Fruit fly (Drosophila melanogaster) whole organism: ENCODE measurements around the gene TotB.

Experiments used
- CG8478 ChIP-seq: fragments of >200 bp; optimal IDR thresholded peaks from 2 replicates; lab custom pipeline; 2018; ENCODE audit warnings: inconsistent platforms
- Dll ChIP-seq: fragments of >200 bp; optimal IDR thresholded peaks from 2 replicates; lab custom pipeline; 2017
- EcR ChIP-seq, 2 experiments: fragments of >200 bp; optimal IDR thresholded peaks; 2 replicates each; lab custom pipeline; 2017; ENCODE audit warnings: missing biosample characterization in 2 of 2, missing genetic modification characterization in 2 of 2, missing genetic modification reagents in 2 of 2
- pan ChIP-seq: fragments of >200 bp; optimal IDR thresholded peaks from 2 replicates; lab custom pipeline; 2017
- psq ChIP-seq: fragments of >200 bp; optimal IDR thresholded peaks from 2 replicates; lab custom pipeline; 2017
- usp ChIP-seq: fragments of >200 bp; optimal IDR thresholded peaks from 2 replicates; lab custom pipeline; 2017; ENCODE audit warnings: missing biosample characterization, missing genetic modification characterization, mixed read lengths

Gene TotB

DNA sequence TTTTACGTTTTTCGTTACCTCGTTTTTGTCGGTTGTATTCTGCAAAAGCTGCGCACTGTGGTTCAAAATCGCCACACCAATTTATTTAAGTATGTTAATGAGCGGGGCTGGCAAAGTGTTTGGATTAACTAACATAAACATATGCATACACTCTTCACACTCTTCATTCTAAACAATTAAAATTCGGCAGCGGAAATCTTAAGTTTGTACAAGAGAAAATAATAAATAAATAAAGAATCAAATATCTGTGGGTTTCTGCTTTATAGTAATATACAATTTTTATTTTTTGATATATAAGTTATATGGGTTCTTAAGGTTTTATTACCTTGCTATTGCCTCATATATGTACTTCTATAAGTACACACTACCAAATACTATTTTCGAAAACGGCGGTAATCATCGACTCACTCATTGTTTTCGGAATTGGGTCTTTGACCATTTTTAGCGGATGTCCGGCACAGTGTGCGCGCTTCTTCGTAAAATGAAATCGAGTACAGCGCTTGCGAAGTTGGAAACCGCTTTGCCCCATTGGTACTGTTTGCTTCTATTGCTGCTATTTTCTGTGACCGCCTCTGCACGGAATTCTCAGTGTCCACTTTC is 37.4 kb upstream of the TotB start:
- no peak for TF ChIP-seq usp (GFP tag; lab: Kevin White, UChicago)
- TF ChIP-seq pan (lab: Kevin White, UChicago): no peak
- TF ChIP-seq psq (lab: Kevin White, UChicago): no peak
- no peak for TF ChIP-seq CG8478 (lab: Kevin White, UChicago)
- TF ChIP-seq EcR (GFP tag; optimal IDR thresholded peaks at IDR 0.05; lab: Kevin White, UChicago): no peak
- no peak for TF ChIP-seq Dll

DNA sequence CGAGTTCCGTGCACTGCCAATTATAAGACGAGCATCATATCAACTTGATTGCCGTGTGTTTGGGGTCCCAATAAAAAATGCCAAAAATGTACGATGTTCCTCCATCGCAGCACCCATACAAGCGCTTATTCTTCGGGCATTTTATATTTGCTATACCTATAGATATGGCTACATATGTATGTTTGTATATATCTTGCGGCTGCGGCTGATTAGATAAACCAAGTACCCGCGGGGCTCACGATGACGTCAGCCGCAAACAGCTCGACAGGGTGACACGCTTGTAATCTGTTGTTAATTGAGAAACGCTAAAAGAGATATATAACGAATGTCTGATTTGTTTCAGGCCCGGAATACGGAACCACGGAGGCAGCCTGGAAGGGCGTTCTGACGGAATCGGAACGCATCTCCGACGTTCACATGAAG is 36.5 kb upstream of the TotB start:
- no peak for TF ChIP-seq pan (lab: Kevin White, UChicago)
- no peak for TF ChIP-seq CG8478 (lab: Kevin White, UChicago)
- no peak for TF ChIP-seq EcR (GFP tag; optimal IDR thresholded peaks at IDR 0.05; lab: Kevin White, UChicago)
- no peak for TF ChIP-seq usp (GFP tag; lab: Kevin White, UChicago)
- TF ChIP-seq Dll: no peak
- TF ChIP-seq psq (lab: Kevin White, UChicago): no peak

DNA sequence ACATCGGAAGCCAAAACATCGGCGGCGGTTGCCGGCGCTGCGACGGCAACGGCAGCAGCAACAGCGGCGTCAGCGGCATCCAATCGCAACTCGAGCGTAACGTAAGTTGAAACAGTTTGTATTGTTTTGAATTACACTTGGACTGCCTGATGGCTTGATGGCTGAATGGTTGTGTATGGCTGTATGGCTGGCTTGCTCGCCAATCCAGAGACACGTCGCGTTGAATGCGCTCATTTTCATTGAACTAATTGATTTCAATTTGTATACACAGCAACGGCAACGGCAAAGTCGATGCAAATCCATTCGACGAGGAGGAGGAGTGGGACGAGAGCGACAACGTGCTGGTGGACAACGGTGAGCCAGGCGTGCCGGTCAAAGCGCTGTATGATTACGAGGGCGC is 35.0 kb upstream of the TotB start:
- TF ChIP-seq EcR (GFP tag; optimal IDR thresholded peaks at IDR 0.05; lab: Kevin White, UChicago) (no peak), Dll (no peak), pan (lab: Kevin White, UChicago) (no peak), usp (GFP tag; lab: Kevin White, UChicago) (no peak), psq (lab: Kevin White, UChicago) (no peak), CG8478 (lab: Kevin White, UChicago) (no peak)

DNA sequence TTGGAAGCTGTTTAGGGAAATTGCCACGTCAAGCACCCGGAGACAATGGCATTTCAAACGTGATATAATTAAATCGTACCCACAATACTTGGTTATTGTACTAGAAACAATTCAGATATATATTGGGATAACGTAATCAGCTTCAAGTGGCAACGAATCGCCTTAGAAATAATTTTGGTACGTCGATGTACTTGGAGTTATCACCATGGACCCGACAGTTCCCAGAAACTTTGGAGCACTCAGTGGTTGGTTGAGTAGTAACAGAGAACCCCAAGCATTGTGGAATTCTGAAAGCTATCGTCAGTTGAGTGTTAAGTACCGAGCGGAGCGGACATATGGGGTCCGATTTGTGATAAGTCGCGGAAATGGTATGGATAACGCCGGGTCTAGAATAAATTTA is 31.9 kb upstream of the TotB start, which contains the start of gene CG15695:
CG15695 (plus strand) TSS at position 301 of the 400 bp plus-strand sequence.
- no peak for TF ChIP-seq usp (GFP tag; lab: Kevin White, UChicago)
- no peak for TF ChIP-seq pan (lab: Kevin White, UChicago)
- TF ChIP-seq Dll: no peak
- TF ChIP-seq EcR (GFP tag; optimal IDR thresholded peaks at IDR 0.05; lab: Kevin White, UChicago): no peak
- no peak for TF ChIP-seq psq (lab: Kevin White, UChicago)
- TF ChIP-seq CG8478 (lab: Kevin White, UChicago): no peak

DNA sequence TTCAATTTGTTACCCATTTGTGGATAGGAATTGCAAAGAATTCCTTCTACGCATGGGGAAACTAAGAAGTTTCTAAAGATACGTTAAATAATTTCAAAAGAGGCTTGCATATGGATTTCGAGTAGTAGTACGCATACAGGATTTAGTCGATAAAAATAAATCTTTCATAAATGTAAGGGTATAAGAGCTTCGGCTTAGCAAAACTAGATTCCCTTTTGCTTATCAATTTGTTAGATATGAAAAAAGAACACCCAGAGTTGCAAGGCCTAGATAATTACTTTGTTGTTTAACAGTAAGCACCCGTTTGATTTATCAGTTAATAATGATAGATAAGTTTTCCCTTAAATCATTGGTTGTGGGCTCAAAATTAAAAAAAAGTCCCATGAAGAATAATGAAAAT is 28.2 kb upstream of the TotB start:
- TF ChIP-seq psq (lab: Kevin White, UChicago) (no peak), pan (lab: Kevin White, UChicago) (no peak), Dll (no peak), EcR (GFP tag; optimal IDR thresholded peaks at IDR 0.05; lab: Kevin White, UChicago) (no peak), CG8478 (lab: Kevin White, UChicago) (no peak), usp (GFP tag; lab: Kevin White, UChicago) (no peak)

DNA sequence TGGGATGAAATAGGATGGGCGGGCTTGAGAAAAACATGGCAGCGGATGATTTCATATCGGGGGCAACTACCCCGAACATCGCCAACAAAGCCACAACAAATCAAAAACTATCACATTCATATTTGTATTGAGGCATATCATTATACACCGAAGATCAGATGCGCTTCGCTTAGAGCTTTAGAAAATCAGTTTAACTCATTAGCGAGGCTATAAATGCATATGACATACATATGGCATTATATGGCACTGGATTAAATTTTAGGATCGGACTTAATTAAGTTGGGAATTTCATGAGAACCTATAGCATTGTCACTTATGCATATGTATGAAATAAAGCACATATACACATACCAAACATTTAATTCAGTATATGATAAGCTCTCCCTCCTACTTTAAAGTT is 27.4 kb upstream of the TotB start:
- TF ChIP-seq Dll (no peak), usp (GFP tag; lab: Kevin White, UChicago) (no peak), psq (lab: Kevin White, UChicago) (no peak), EcR (GFP tag; optimal IDR thresholded peaks at IDR 0.05; lab: Kevin White, UChicago) (no peak), pan (lab: Kevin White, UChicago) (no peak)

DNA sequence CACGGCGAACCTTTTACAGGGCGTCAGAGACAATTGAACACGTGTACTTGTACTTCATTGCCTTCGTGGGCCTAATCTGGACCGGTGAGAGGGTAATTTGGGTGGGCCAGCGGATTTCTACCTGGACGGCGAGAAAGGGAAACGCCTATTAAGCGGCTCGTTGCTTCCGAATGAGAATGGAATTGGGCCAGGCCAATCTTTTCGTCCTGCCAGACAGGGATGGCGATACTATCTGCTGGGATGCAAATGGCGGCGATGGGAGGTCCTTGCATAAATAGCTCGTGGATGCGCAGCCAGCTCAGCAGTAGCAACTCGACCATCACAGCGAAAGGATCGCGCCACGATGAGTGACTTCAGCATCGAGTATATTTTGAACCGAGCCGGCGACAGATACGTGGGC is 27.0 kb upstream of the TotB start, which contains the start of gene CG15696:
CG15696 (plus strand) TSS at position 301 of the 400 bp plus-strand sequence.
- TF ChIP-seq EcR (GFP tag; optimal IDR thresholded peaks at IDR 0.05; lab: Kevin White, UChicago) (no peak), pan (lab: Kevin White, UChicago) (no peak), psq (lab: Kevin White, UChicago) (no peak), usp (GFP tag; lab: Kevin White, UChicago) (no peak), Dll (no peak), CG8478 (lab: Kevin White, UChicago) (no peak)

DNA sequence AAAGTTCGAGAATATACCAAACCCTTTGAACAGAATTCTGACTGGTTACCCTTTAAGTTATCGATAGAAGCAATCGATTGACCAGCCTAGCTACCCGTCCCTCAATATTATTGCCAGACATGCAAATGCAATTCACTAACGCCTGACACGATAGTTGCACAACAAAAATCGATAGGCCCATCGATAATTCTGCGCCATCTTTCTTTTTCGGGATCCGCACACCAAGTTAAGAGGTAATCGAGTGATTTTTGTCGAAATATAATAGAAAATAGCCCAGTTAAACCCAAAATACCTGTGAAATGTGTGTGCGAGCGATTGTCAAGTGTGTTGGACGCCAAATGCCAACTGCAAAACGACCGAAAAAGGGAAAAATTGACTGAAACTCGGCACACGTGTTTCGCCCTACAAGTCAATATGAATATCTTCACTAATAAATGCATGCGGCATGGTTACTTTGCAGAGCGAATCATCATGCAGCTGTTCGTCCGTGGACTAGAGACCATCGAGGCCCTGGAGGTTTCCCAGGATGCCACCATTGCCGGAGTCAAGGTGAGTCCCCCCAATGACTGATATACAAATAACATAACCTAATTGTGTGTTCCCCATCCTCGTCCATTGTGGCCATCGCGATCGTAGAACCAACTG is 23.2 kb upstream of the TotB start, which contains the start of gene RpS30:
RpS30 (plus strand) TSS at position 122 of the 645 bp plus-strand sequence.
- TF ChIP-seq Dll (no peak), CG8478 (lab: Kevin White, UChicago) (no peak), usp (GFP tag; lab: Kevin White, UChicago) (no peak), EcR (GFP tag; optimal IDR thresholded peaks at IDR 0.05; lab: Kevin White, UChicago) (no peak)

DNA sequence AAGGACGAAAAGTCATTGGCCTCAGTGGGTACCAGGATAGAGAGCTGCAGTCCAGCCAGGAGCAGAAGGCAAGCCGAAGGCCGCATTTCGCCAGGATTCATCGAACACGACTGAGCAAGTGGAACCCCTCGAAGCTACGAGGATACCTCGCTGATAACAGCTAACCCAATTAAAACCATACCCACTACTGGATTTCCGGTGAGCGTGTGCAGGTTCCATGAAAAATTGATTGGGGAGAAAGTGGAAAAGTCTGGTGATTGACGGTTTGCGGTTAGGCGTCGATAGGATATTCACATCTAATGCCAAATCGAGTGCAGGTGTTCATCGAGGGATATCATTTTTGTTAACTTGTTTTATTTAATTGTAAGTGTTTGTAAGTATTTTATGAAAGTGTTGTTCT is 13.9 kb upstream of the TotB start, which contains the start of gene Ir93a:
Ir93a (minus strand) TSS at position 101 of the 400 bp plus-strand sequence.
- TF ChIP-seq psq (lab: Kevin White, UChicago) (no peak), EcR (GFP tag; optimal IDR thresholded peaks at IDR 0.05; lab: Kevin White, UChicago) (no peak), Dll (no peak), CG8478 (lab: Kevin White, UChicago) (no peak), usp (GFP tag; lab: Kevin White, UChicago) (no peak), pan (lab: Kevin White, UChicago) (no peak)

DNA sequence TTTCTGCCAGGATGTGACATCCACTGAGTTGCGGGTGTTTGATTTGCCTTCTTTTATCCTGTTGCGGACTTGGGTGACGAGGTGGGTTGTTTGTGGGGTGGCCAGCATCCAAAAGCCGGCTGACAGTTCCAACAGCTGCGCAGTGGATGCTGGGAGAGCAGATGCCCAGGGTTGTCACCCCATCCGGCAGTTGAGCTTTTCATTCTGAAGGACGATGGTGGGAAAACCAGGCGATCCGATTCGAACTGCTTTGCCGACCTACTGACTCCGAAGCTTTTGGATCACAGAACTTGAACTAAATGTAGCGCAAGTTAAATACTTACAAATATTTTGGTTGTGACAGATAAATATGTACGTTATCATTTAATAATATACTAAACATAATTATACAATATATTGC is 7.5 kb upstream of the TotB start, which contains the start of gene KaiR1D:
KaiR1D (minus strand) TSS at position 28 of the 400 bp plus-strand sequence.
- no peak for TF ChIP-seq psq (lab: Kevin White, UChicago)

DNA sequence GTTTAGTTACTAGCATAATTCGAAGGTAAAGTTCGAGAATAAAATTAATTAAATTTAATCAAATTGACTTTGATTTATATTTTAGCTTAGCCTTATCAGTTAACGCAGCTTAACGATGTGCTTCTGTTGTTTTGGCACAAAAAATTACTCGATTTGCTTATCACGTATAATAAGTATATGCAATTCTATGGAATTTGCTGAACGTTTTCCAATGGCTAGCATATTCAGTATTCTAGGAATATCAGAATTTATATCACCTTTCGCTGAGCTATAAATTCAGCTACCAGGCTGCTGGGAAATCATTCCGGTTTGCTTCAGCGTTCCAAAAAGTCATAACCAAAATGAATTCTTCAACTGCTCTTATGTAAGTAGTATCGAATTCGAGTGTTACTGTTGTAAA is 3.0 kb upstream of the TotB start, which contains the start of gene TotA:
TotA (plus strand) TSS at position 301 of the 400 bp plus-strand sequence.
- TF ChIP-seq psq (lab: Kevin White, UChicago) (no peak), usp (GFP tag; lab: Kevin White, UChicago) (no peak), EcR (GFP tag; optimal IDR thresholded peaks at IDR 0.05; lab: Kevin White, UChicago) (no peak), Dll (no peak), pan (lab: Kevin White, UChicago) (no peak), CG8478 (lab: Kevin White, UChicago) (no peak)

DNA sequence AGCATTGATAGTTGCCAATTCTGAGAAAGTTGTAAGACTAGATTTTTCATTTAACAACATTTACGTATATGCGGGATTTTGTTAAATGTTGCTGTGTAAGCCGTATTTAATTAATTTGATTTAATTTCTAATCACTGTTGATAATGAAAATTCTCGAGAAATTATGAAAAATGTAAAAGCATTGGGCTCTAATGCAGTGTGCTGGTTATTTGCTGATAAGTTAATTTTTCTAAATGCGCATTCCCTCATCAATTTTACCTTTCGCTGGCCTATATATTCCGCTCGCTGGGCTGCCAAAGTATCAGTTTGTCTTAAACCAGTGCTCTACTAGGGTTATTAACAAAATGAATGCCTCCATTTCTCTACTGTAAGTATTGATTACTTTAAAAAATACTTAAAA is 1.1 kb upstream of the TotB start, which contains the start of gene TotC:
TotC (plus strand) TSS at position 301 of the 400 bp plus-strand sequence.
- TF ChIP-seq psq (lab: Kevin White, UChicago) (no peak), CG8478 (lab: Kevin White, UChicago) (no peak)
